Worm (Caenorhabditis elegans): Measurements from ENCODE around the gene T11G6.3.

DNA sequence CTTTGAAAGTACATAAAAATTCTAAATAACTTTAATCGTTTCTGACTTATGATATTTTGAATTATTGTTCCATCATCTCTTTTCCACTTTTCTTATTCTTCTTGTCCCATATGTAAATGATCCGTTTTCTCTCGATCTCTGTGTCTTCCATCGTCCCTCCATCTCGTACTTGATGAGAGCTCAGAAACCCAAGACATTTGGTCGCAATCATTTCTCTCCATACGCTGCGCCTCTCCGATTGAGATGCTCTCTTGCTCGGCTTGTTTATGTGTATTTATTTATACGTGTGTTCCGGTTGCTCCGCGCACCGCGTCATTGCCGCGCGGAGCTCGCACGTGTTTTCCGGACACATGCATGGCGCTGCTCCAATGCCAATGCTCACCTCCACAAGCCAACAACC is 43.6 kb downstream of the T11G6.3 start:
- TF ChIP-seq ama-1 (optimal IDR thresholded peaks at IDR 0.05) (no peak), ceh-24 (tag; optimal IDR thresholded peaks at IDR 0.05) (no peak), pqm-1 (tag; optimal IDR thresholded peaks at IDR 0.05) (no peak), rnt-1 (tag; optimal IDR thresholded peaks at IDR 0.05) (peak; percentile 1), nhr-11 (tag; optimal IDR thresholded peaks at IDR 0.05) (no peak), ceh-6 (GFP tag; optimal IDR thresholded peaks at IDR 0.05) (no peak), hlh-30 (tag; optimal IDR thresholded peaks at IDR 0.05; ENCODE audit: insufficient read depth) (no peak), ets-4 (tag; optimal IDR thresholded peaks at IDR 0.05) (peak; percentile 61), sox-2 (GFP tag; IDR thresholded peaks at IDR 0.05) (no peak), pha-4 (tag; optimal IDR thresholded peaks at IDR 0.05) (no peak), tbx-2 (tag; optimal IDR thresholded peaks at IDR 0.05) (peak; percentile 10), elt-4 (tag; optimal IDR thresholded peaks at IDR 0.05) (no peak), C38D4.7 (GFP tag; optimal IDR thresholded peaks at IDR 0.05) (no peak)

Data from whole organism, late embryonic.